Worm (Caenorhabditis elegans) whole organism, dauer: ENCODE measurements around the gene srw-43.
"Not testable (repeated sequence)": the region's sequence is repeated elsewhere in the genome, so short reads cannot be mapped to it uniquely, and the experiment has no call there.

Experiments used
- unc-62 ChIP-seq: sonication (generic microtip); optimal IDR thresholded peaks from 2 replicates; lab custom pipeline; 2017; ENCODE audit warnings: missing biosample characterization, missing genetic modification reagents, missing genetic modification characterization

The srw-43 gene

DNA sequence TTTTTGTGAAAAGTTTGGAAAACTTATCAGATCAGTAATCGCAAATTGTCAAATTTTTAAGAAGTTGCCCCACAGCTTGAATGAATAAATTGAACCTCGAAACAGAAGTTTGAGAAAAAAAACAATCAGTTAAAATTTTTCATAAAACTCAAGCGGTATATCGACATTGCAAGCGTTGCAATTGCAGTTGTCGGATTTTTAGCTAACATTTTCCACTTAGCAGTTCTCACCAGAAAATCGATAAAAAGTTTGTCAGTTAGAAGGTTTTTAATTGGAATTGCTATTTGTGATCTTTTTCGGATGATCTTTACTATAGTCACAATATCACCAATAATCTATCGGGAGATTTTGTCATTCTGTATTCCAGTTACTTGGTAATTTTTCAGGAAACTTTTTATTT lies at the start of gene srw-43:
Gene srw-43, plus strand, starts transcription at position 301 of the 400 bp plus-strand sequence.
- TF ChIP-seq unc-62 (GFP tag; lab: Kevin White, UChicago): no peak

DNA sequence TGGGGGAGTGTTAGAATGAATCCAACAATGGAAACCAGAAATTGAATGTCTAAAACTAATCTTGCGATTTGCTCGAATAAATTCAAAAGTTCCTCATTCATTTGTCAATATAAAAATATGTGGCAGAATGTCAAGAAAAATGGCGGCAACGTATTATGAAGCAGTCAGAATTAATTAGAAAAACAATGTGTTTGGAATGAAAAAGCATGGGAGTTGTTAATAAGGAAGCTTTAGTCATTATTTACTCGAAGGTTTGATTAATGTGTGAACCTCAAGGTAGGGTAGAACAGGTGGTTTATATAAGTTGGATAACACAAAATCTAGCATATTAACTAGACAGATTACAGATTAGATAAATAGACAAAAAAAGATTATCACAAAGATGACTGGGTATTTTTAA lies 47.6 kb upstream of the srw-43 start, which contains the start of gene srw-76:
Gene srw-76, minus strand, starts transcription at position 101 of the 400 bp plus-strand sequence.
- TF ChIP-seq unc-62 (GFP tag; lab: Kevin White, UChicago): no peak

DNA sequence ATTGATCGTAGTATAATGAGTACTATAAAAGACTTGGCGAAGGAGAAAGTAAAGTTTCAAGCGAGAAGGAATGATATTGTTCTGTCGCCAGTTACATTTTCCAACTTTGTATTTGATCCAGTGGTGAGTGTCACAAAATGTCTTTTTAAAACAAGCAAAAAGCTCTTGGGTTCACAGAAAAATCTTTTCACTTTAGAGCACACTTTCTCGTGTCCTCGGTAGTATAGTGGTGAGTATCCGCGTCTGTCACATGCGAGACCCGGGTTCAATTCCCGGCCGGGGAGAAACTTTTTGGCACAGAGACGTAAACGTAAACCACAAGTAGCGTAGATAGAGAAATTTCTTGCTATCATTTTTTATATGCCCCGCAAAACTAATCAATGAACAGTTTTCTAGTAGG lies 45.5 kb upstream of the srw-43 start:
- TF ChIP-seq unc-62 (GFP tag; lab: Kevin White, UChicago): no peak

- TF ChIP-seq unc-62 (GFP tag; lab: Kevin White, UChicago): no peak
Measured at ce11 chrV:16643558-16643957, 42.3 kb upstream of the srw-43 start, which contains the start of gene srw-77. srw-77 (minus strand) TSS chrV:16643658.

DNA sequence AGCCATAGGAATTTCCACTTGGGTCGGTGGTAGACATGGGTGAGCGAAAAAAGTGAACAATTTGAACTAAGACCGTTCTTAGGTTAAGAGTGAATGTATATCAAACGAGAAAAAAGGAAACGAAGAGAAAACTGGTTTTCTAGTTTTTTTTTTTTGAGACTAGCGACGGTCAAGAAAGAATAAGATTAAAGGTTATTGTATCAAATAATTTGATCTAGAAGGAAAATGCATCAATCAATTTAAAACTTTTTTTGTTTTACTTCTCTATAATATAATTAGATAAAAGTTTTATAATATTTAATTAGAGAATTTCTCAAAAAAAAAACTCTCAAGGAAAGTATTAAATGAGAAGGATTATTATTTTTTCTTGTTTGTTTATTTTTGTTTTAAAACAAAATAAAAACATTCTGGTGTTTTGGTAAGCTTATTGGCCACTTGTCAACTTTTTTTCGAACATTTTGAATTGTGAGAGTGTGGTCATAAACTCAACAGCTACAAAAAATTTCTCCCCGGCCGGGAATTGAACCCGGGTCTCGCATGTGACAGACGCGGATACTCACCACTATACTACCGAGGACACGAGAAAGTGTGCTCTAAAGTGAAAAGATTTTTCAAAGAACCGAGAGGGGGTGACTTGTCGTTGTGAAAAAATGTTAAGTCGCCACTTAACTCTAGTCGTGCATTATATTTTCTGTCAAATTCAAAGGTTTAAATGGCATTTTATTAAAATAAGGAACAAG lies 40.5 kb upstream of the srw-43 start, which contains the start of gene W06G6.17:
Gene W06G6.17, minus strand, starts transcription at position 51 of the 740 bp plus-strand sequence.
- no peak for TF ChIP-seq unc-62 (GFP tag; lab: Kevin White, UChicago)

DNA sequence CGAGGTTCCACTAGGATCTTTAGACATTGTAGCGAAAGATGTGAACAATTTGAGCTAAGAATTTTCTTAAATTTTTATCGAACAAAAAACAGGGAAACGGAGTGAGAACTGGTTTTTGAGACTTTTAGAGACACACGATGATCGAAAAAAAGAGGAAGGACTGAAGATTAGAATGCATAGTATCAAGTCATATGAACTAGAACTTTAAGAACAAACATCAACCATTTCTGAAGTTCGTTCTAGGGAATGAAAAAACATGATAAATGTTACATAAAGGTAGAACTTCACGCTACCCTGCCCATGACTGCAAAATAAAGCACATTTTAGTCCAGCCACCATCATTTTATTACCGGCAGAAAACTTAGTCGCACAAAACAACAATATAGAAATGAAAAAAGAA lies 39.5 kb upstream of the srw-43 start, which contains the start of gene W06G6.9:
Gene W06G6.9, minus strand, starts transcription at position 101 of the 400 bp plus-strand sequence.
- no peak for TF ChIP-seq unc-62 (GFP tag; lab: Kevin White, UChicago)

DNA sequence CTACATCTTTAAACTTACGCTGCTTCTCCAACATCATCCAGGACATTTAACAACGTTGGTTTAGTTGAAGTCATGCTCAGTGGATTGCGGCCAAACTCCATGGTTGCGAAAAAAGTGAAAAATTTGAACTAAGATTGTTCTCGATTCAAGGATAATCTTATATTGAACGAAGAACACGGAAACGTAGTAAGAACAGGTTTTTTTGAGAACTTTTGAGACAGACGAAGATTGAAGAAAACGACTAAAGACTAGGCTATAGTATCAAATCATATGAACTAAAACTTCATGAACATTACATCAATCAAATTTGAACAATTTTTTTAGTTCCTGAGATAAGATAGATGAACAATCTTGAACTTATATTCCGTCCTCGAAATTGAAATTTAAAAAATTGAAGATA lies 38.7 kb upstream of the srw-43 start, which contains the start of gene W06G6.10:
Gene W06G6.10, minus strand, starts transcription at position 101 of the 400 bp plus-strand sequence.
- no peak for TF ChIP-seq unc-62 (GFP tag; lab: Kevin White, UChicago)

ce11 chrV:16648317-16649018 lies 37.4 kb upstream of the srw-43 start, which contains the start of gene W06G6.20:
W06G6.20 (minus strand) TSS chrV:16648367.
- TF ChIP-seq unc-62 (GFP tag; lab: Kevin White, UChicago): no peak

ce11 chrV:16649200-16649599 lies 36.6 kb upstream of the srw-43 start, which contains the start of gene W06G6.11:
W06G6.11 (minus strand) TSS chrV:16649300.
- not testable (repeated sequence) for TF ChIP-seq unc-62 (GFP tag; lab: Kevin White, UChicago)

DNA sequence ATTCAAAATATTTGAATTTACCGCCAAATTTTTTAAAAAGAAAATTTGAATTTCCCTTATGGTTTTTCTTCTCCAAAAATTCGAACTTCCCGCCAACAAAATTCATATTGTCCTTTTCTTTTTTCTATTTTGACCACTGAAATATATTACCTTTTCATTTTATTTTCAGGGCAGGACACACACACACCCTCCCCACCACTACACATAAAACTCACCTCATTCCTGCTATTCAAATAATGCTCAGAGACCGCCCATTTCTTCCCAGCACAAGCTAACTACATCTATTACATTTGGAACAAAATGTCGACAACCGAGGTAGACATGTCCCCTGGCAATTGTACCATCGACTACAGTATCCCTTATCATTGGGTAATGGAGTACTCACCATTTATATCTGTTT lies 31.6 kb upstream of the srw-43 start, which contains the start of gene W06G6.15:
Gene W06G6.15, plus strand, starts transcription at position 301 of the 400 bp plus-strand sequence.
- TF ChIP-seq unc-62 (GFP tag; lab: Kevin White, UChicago): not testable (repeated sequence)

DNA sequence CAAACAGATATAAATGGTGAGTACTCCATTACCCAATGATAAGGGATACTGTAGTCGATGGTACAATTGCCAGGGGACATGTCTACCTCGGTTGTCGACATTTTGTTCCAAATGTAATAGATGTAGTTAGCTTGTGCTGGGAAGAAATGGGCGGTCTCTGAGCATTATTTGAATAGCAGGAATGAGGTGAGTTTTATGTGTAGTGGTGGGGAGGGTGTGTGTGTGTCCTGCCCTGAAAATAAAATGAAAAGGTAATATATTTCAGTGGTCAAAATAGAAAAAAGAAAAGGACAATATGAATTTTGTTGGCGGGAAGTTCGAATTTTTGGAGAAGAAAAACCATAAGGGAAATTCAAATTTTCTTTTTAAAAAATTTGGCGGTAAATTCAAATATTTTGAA lies 25.0 kb upstream of the srw-43 start, which contains the start of gene Y70C5B.2:
Gene Y70C5B.2, minus strand, starts transcription at position 101 of the 400 bp plus-strand sequence.
- TF ChIP-seq unc-62 (GFP tag; lab: Kevin White, UChicago): not testable (repeated sequence)

DNA sequence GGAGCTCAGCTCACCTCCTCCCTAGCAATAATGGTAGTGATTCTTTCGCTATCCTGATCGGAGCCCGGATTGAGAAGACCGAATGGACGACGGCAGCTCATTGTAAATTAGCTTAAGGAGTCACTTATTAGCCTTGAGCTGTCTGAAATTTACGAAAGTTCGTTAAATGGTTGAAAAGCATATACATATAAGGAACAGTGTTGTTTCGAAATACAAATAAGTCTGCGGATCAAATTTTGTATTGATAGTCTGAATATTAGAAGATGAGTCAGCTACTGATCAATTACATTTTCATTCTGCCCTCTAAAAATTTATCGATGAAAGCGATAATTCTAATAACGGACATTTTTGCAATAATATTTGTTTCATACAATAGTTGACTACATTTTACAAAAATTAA lies 19.2 kb upstream of the srw-43 start, which contains the start of gene F14F8.14:
Gene F14F8.14, minus strand, starts transcription at position 101 of the 400 bp plus-strand sequence.
- TF ChIP-seq unc-62 (GFP tag; lab: Kevin White, UChicago): no peak

ce11 chrV:16668473-16668872 lies 17.4 kb upstream of the srw-43 start, which contains the start of gene F14F8.9:
F14F8.9 (minus strand) TSS chrV:16668573.
- TF ChIP-seq unc-62 (GFP tag; lab: Kevin White, UChicago): no peak

- no peak for TF ChIP-seq unc-62 (GFP tag; lab: Kevin White, UChicago)
Measured at ce11 chrV:16671190-16671589, 14.6 kb upstream of the srw-43 start, which contains the start of gene str-61. str-61 (minus strand) TSS chrV:16671290.

- TF ChIP-seq unc-62 (GFP tag; lab: Kevin White, UChicago): no peak
Measured at ce11 chrV:16672198-16672597, 13.6 kb upstream of the srw-43 start, which contains the start of gene F14F8.8. F14F8.8 (minus strand) TSS chrV:16672298.
